Fruit fly (Drosophila melanogaster) whole organism, pupa: ENCODE results near the gene Rala.

Source experiments
- CG12605 ChIP-seq: fragments of 200-800 bp; sonication (Bioruptor generic); IDR thresholded peaks from 2 replicates; pipeline ENCODE4 v1.3.6; 2022; ENCODE audit warnings: missing biosample characterization, missing genetic modification characterization
- CG14655 ChIP-seq: fragments of 200-800 bp; sonication (Bioruptor generic); optimal IDR thresholded peaks from 3 replicates; lab custom pipeline; 2017; ENCODE audit warnings: mild to moderate bottlenecking, missing biosample characterization, missing genetic modification reagents, missing genetic modification characterization
- CG15710 ChIP-seq: fragments of 200-800 bp; sonication (Bioruptor generic); optimal IDR thresholded peaks from 2 replicates; lab custom pipeline; 2018; ENCODE audit warnings: missing biosample characterization, mild to moderate bottlenecking, missing genetic modification characterization, moderate library complexity
- CG17806 ChIP-seq: fragments of 200-800 bp; sonication (Bioruptor generic); optimal IDR thresholded peaks from 2 replicates; lab custom pipeline; 2018; ENCODE audit warnings: missing biosample characterization, mild to moderate bottlenecking, missing genetic modification characterization, moderate library complexity
- CG34367 ChIP-seq: fragments of 200-800 bp; sonication (Bioruptor generic); optimal IDR thresholded peaks from 2 replicates; lab custom pipeline; 2018; ENCODE audit warnings: missing biosample characterization, mild to moderate bottlenecking, missing genetic modification characterization
- CG8159 ChIP-seq: fragments of 200-800 bp; sonication (Bioruptor generic); optimal IDR thresholded peaks from 3 replicates; lab custom pipeline; 2018; ENCODE audit warnings: missing biosample characterization, mild to moderate bottlenecking, missing genetic modification characterization, moderate library complexity
- CG9948 ChIP-seq: fragments of 200-800 bp; sonication (Bioruptor generic); optimal IDR thresholded peaks from 2 replicates; lab custom pipeline; 2018; ENCODE audit warnings: missing biosample characterization, mild to moderate bottlenecking, missing genetic modification characterization, moderate library complexity
- D1 ChIP-seq: fragments of 200-800 bp; sonication (Bioruptor generic); optimal IDR thresholded peaks from 2 replicates; lab custom pipeline; 2018; ENCODE audit warnings: missing biosample characterization, mild to moderate bottlenecking, missing genetic modification characterization, moderate library complexity
- EcR ChIP-seq: fragments of 200-800 bp; sonication (Bioruptor generic); optimal IDR thresholded peaks from 3 replicates; lab custom pipeline; 2019; ENCODE audit warnings: missing biosample characterization, missing genetic modification characterization, mild to moderate bottlenecking, moderate library complexity, missing genetic modification reagents
- Ets98B ChIP-seq: fragments of 200-800 bp; sonication (Bioruptor generic); IDR thresholded peaks from 2 replicates; pipeline ENCODE4 v1.3.6; 2022; ENCODE audit warnings: missing biosample characterization, missing genetic modification characterization
- Pif1A ChIP-seq: fragments of 200-800 bp; sonication (Bioruptor generic); optimal IDR thresholded peaks from 3 replicates; lab custom pipeline; 2016; ENCODE audit warnings: missing biosample characterization, missing genetic modification characterization
- Snoo ChIP-seq: fragments of 200-800 bp; sonication (Bioruptor generic); optimal IDR thresholded peaks from 3 replicates; lab custom pipeline; 2017; ENCODE audit warnings: missing biosample characterization, mild to moderate bottlenecking, missing genetic modification characterization, inconsistent platforms
- fd96Ca ChIP-seq: fragments of 200-800 bp; sonication (Bioruptor generic); IDR thresholded peaks from 3 replicates; pipeline ENCODE4 v1.3.6; 2022; ENCODE audit warnings: missing biosample characterization, missing genetic modification characterization

DNA sequence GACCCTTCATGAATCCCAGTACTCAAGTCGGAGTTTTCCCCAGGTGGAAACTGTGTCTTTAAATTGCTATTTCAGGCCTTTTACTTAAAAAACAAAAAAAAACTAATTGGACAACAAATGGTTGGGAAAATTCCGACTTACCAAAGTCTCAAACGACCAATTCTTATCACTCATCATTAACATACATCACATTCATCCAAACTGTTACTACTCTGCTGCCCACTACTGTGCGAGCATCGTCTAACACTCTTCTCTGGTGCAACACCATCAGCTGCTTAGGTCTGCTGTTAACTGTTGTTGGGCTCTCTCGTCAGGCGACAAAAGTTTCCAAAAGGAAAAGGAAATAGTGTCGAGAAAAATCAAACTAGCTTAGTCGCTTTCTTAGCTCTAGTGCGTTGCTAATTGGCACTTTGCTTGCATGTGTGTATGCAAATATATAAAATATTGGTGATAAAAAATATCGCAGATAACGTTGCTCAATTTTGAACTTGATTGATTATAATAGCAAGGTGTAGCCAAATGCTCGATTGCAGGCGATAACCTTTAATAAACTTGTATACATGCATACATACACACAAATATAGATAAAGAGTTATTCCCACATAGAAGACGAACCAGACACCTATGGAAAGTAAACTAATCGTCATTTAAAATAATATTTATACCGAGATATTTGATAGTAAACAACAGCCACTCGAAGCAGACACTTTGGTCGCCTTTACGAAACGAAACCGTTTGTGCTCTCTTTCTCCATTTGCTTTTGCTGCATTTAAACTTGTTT lies 25.3 kb downstream of the Rala start:
- TF ChIP-seq Snoo, result peak; percentile 33
- TF ChIP-seq CG15710 (tag; lab: Kevin White, UChicago), result peak; percentile 59
- no peak for TF ChIP-seq EcR (GFP tag; lab: Kevin White, UChicago)
- peak; percentile 45 for TF ChIP-seq CG17806 (tag; lab: Kevin White, UChicago)
- peak; percentile 61 for TF ChIP-seq CG8159 (tag; lab: Kevin White, UChicago)
- peak; percentile 64; the same call in 2 of the 3 replicates for TF ChIP-seq fd96Ca (GFP tag; lab: Robert Waterston, UW)
- peak; percentile 87 for TF ChIP-seq CG14655 (GFP tag; lab: Kevin White, UChicago)
- TF ChIP-seq Pif1A, result peak; percentile 76
- TF ChIP-seq Ets98B, result no peak
- TF ChIP-seq CG12605 (GFP tag; lab: Robert Waterston, UW), result no peak
- TF ChIP-seq CG9948 (tag; lab: Kevin White, UChicago), result peak; percentile 68
- TF ChIP-seq CG34367, result peak; percentile 52
- TF ChIP-seq D1 (tag; lab: Kevin White, UChicago), result peak; percentile 40
